Worm (Caenorhabditis elegans) whole organism, L4/young adult: ENCODE measurements around the gene prx-10.

Experiments
- W03F9.2 ChIP-seq: fragments of 150-350 bp; optimal IDR thresholded peaks from 2 replicates; lab custom pipeline; 2014; ENCODE audit warnings: missing biosample characterization, missing genetic modification characterization
- dao-5 ChIP-seq: sonication (generic microtip); optimal IDR thresholded peaks from 2 replicates; lab custom pipeline; 2016; ENCODE audit warnings: missing genotype, missing genetic modification characterization, moderate library complexity, missing compliant biosample characterization
- him-1 ChIP-seq: sonication (generic microtip); optimal IDR thresholded peaks from 2 replicates; lab custom pipeline; 2016; ENCODE audit warnings: missing genotype, missing genetic modification reagents, missing genetic modification characterization, missing compliant biosample characterization

DNA sequence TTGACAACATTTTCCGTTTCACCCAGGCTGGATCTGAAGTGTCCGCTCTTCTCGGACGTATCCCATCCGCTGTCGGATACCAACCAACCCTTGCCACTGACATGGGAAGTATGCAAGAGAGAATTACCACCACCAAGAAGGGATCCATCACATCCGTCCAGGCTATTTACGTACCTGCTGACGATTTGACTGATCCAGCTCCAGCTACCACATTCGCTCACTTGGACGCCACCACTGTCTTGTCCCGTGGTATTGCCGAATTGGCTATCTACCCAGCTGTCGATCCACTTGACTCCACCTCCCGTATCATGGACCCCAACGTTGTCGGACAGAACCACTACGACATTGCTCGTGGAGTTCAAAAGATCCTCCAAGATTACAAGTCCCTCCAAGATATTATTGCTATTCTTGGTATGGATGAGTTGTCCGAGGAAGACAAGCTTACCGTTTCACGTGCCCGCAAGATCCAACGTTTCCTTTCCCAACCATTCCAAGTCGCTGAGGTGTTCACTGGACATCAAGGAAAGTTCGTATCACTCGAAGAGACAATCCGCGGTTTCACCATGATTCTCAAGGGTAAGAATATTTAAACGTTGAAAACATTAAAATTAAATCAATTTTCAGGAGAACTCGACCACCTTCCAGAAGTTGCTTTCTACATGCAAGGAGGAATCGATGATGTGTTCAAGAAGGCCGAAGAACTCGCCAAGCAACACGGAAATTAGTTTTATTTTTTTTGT lies 6.5 kb upstream of the prx-10 start:
- TF ChIP-seq him-1 (tag; lab: Kevin White, UChicago) (no peak), W03F9.2 (tag; lab: Kevin White, UChicago) (no peak), dao-5 (tag; lab: Kevin White, UChicago) (no peak)
